Worm (Caenorhabditis elegans) whole organism, late embryonic: ENCODE measurements around the gene rabx-5.

ENCODE experiments used
- C08G9.2 ChIP-seq: sonication (generic microtip); optimal IDR thresholded peaks from 2 replicates; lab custom pipeline; 2016; ENCODE audit warnings: mild to moderate bottlenecking, missing genetic modification characterization, moderate library complexity, missing compliant biosample characterization
- T23F11.4 ChIP-seq: fragments of 200-800 bp; sonication (Bioruptor generic); optimal IDR thresholded peaks from 2 replicates; lab custom pipeline; 2018; ENCODE audit warnings: mild to moderate bottlenecking, missing genetic modification characterization, missing compliant biosample characterization
- ceh-34 ChIP-seq: sonication (generic microtip); optimal IDR thresholded peaks from 2 replicates; lab custom pipeline; 2016; ENCODE audit warnings: mild to moderate bottlenecking, missing genetic modification characterization, missing compliant biosample characterization
- fkh-10 ChIP-seq: fragments of 150-350 bp; optimal IDR thresholded peaks from 2 replicates; lab custom pipeline; 2014; ENCODE audit warnings: missing biosample characterization, missing genetic modification reagents, missing genetic modification characterization
- nhr-11 ChIP-seq: fragments of 150-350 bp; optimal IDR thresholded peaks from 2 replicates; lab custom pipeline; 2014; ENCODE audit warnings: missing biosample characterization, missing genetic modification characterization
- pax-1 ChIP-seq: fragments of 150-350 bp; optimal IDR thresholded peaks from 2 replicates; lab custom pipeline; 2014; ENCODE audit warnings: missing biosample characterization, missing genetic modification characterization
- rnt-1 ChIP-seq: sonication (generic microtip); optimal IDR thresholded peaks from 2 replicates; lab custom pipeline; 2016; ENCODE audit warnings: missing genetic modification characterization, missing compliant biosample characterization

ce11 chrIII:10636493-10637031 lies 31.4 kb downstream of the rabx-5 start:
- no peak for TF ChIP-seq C08G9.2 (tag; lab: Kevin White, UChicago)
- TF ChIP-seq ceh-34 (tag; lab: Kevin White, UChicago) = no peak
- no peak for TF ChIP-seq fkh-10 (GFP tag; lab: Kevin White, UChicago)
- no peak for TF ChIP-seq T23F11.4
- no peak for TF ChIP-seq pax-1 (tag; lab: Kevin White, UChicago)
- no peak for TF ChIP-seq rnt-1 (tag; lab: Kevin White, UChicago)
- no peak for TF ChIP-seq nhr-11 (tag; lab: Kevin White, UChicago)
